Worm (Caenorhabditis elegans): ENCODE results near the gene eri-1.
A peak's percentile ranks its signal among the peaks of the same experiment; 100 is the strongest.

The eri-1 gene

ce11 chrIV:386576-386975 lies 33.2 kb downstream of the eri-1 start, which contains the start of gene T07A9.14:
Gene T07A9.14 (plus strand): TSS chrIV:386699.
- TF ChIP-seq vab-7 (GFP tag; IDR thresholded peaks at IDR 0.05) = no peak
- TF ChIP-seq fkh-10 (GFP tag; optimal IDR thresholded peaks at IDR 0.05) = no peak
- no peak for TF ChIP-seq dpl-1 (GFP tag; optimal IDR thresholded peaks at IDR 0.05)
- TF ChIP-seq aha-1 (tag) = peak; percentile 98
- no peak for TF ChIP-seq Y105C5A.15 (GFP tag; IDR thresholded peaks at IDR 0.05)
- 0 out of 2 replicates have a peak, but pooled peaks have one; percentile 4 for TF ChIP-seq lim-7 (GFP tag; IDR thresholded peaks at IDR 0.05)
- TF ChIP-seq nhr-111 (GFP tag; optimal IDR thresholded peaks at IDR 0.05) = no peak
- TF ChIP-seq egl-27 (tag; optimal IDR thresholded peaks at IDR 0.05) = no peak
- TF ChIP-seq Y75B8A.6 (GFP tag; IDR thresholded peaks at IDR 0.05) = 0 out of 2 replicates have a peak, but pooled peaks have one; percentile 38
- TF ChIP-seq lin-39 (tag; optimal IDR thresholded peaks at IDR 0.05) = no peak
- TF ChIP-seq Y48G9A.11 (GFP tag; IDR thresholded peaks at IDR 0.05) = peak; percentile 66; the same call in 1 of the 2 replicates
- TF ChIP-seq daf-16 (GFP tag; optimal IDR thresholded peaks at IDR 0.05) = no peak
- TF ChIP-seq daf-16 (tag; optimal IDR thresholded peaks at IDR 0.05) = no peak
- no peak for TF ChIP-seq ceh-62 (tag; optimal IDR thresholded peaks at IDR 0.05)
- peak; percentile 44 for TF ChIP-seq mes-2 (tag; optimal IDR thresholded peaks at IDR 0.05; ENCODE audit: poor library complexity, severe bottlenecking)
- TF ChIP-seq hif-1 (tag; optimal IDR thresholded peaks at IDR 0.05) = no peak
- no peak for TF ChIP-seq nhr-48 (tag; optimal IDR thresholded peaks at IDR 0.05)
- TF ChIP-seq snpc-4 (tag; optimal IDR thresholded peaks at IDR 0.05) = no peak
- TF ChIP-seq mdl-1 (tag; optimal IDR thresholded peaks at IDR 0.05) = no peak
- TF ChIP-seq madf-5 (GFP tag; IDR thresholded peaks at IDR 0.05) = no peak
- no peak for TF ChIP-seq arid-1 (GFP tag; conservative IDR thresholded peaks at IDR 0.05)
- no peak for TF ChIP-seq nhr-41 (GFP tag; IDR thresholded peaks at IDR 0.05)
- no peak for TF ChIP-seq mep-1 (tag; optimal IDR thresholded peaks at IDR 0.05)
- TF ChIP-seq dmd-9 (GFP tag; IDR thresholded peaks at IDR 0.05) = no peak
- no peak for TF ChIP-seq F10B5.3 (tag; optimal IDR thresholded peaks at IDR 0.05)
- TF ChIP-seq php-3 (GFP tag; IDR thresholded peaks at IDR 0.05) = no peak
- no peak for TF ChIP-seq ZK337.2 (GFP tag; IDR thresholded peaks at IDR 0.05)
- peak; percentile 47; the same call in 1 of the 2 replicates for TF ChIP-seq lin-38 (GFP tag; IDR thresholded peaks at IDR 0.05)
- TF ChIP-seq zip-2 (tag; optimal IDR thresholded peaks at IDR 0.05) = no peak
- TF ChIP-seq mxl-3 (GFP tag; optimal IDR thresholded peaks at IDR 0.05) = no peak
- TF ChIP-seq hlh-30 (tag; optimal IDR thresholded peaks at IDR 0.05; ENCODE audit: insufficient read depth) = no peak
- no peak for TF ChIP-seq skn-1 (tag; optimal IDR thresholded peaks at IDR 0.05)
- TF ChIP-seq lir-3 (tag; optimal IDR thresholded peaks at IDR 0.05) = no peak
- TF ChIP-seq daf-12 (tag; optimal IDR thresholded peaks at IDR 0.05) = no peak
- no peak for TF ChIP-seq daf-8 (GFP tag; IDR thresholded peaks at IDR 0.05)
- peak; percentile 58 for TF ChIP-seq ama-1 (optimal IDR thresholded peaks at IDR 0.05)
- TF ChIP-seq hlh-11 (tag; optimal IDR thresholded peaks at IDR 0.05) = no peak
- TF ChIP-seq ces-1 (GFP tag; optimal IDR thresholded peaks at IDR 0.05) = no peak
- TF ChIP-seq nhr-10 (tag; optimal IDR thresholded peaks at IDR 0.05) = no peak
- peak; percentile 25 for TF ChIP-seq F49E8.2 (tag; optimal IDR thresholded peaks at IDR 0.05; ENCODE audit: borderline replicate concordance)
- no peak for TF ChIP-seq ceh-44 (GFP tag; IDR thresholded peaks at IDR 0.05)
- no peak for TF ChIP-seq daf-19 (GFP tag; conservative IDR thresholded peaks at IDR 0.05)
- no peak for TF ChIP-seq F44E2.7 (GFP tag; IDR thresholded peaks at IDR 0.05)
- no peak for TF ChIP-seq ceh-28 (tag; optimal IDR thresholded peaks at IDR 0.05)
- no peak for TF ChIP-seq lsy-2 (tag; optimal IDR thresholded peaks at IDR 0.05)
- TF ChIP-seq jun-1 (tag; optimal IDR thresholded peaks at IDR 0.05) = no peak
- no peak for TF ChIP-seq nhr-76 (tag; optimal IDR thresholded peaks at IDR 0.05)
- TF ChIP-seq ZK546.5 (tag; optimal IDR thresholded peaks at IDR 0.05) = no peak
- TF ChIP-seq snpc-1.2 (GFP tag; IDR thresholded peaks at IDR 0.05) = peak; percentile 14; the same call in 1 of the 2 replicates
- no peak for TF ChIP-seq nhr-28 (tag; optimal IDR thresholded peaks at IDR 0.05)
- TF ChIP-seq ceh-82 (tag; optimal IDR thresholded peaks at IDR 0.05) = no peak
- TF ChIP-seq nhr-102 (tag; optimal IDR thresholded peaks at IDR 0.05) = no peak
- TF ChIP-seq lin-29 (GFP tag; IDR thresholded peaks at IDR 0.05) = no peak

Data from whole organism, L4 larva.